Fruit fly (Drosophila melanogaster): Measurements from ENCODE around the gene CG33252.

DNA sequence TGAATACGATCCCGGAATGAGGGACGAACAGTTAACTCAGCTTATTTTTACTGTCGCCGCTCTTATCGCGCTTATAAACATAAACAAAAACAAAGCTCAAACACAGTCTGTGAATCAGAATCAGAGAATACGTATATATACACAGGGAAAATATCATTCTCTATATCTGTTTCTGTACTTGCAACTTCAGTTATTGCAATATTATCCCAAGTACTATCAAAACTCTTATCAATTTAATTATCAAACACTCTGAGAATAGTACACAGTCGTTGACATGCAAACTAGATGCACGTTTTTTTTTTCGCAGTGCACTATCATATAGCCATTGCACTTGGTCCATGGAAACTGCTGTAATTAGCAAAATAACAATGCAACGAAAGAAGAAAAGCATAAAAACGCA, 48.4 kb upstream of the CG33252 start:
- TF ChIP-seq rn (GFP tag; IDR thresholded peaks at IDR 0.05) = peak; percentile 65
- TF ChIP-seq CG14655 (GFP tag; optimal IDR thresholded peaks at IDR 0.05) = peak; percentile 87
- TF ChIP-seq CG13204 (GFP tag; optimal IDR thresholded peaks at IDR 0.05) = no peak
- peak; percentile 88 for TF ChIP-seq CG4496 (GFP tag; IDR thresholded peaks at IDR 0.05)
- TF ChIP-seq CG34367 (tag; optimal IDR thresholded peaks at IDR 0.05) = peak; percentile 84
- peak; percentile 91 for TF ChIP-seq EcR (GFP tag; optimal IDR thresholded peaks at IDR 0.05)
- TF ChIP-seq fd96Ca (GFP tag; IDR thresholded peaks at IDR 0.05) = peak; percentile 69; the same call in 2 of the 3 replicates
- peak; percentile 1 for TF ChIP-seq D1 (tag; optimal IDR thresholded peaks at IDR 0.05)
- peak; percentile 67 for TF ChIP-seq gl (tag; optimal IDR thresholded peaks at IDR 0.05)
- peak; percentile 70 for TF ChIP-seq CG12605 (GFP tag; IDR thresholded peaks at IDR 0.05)
- peak; percentile 86 for TF ChIP-seq CG17806 (tag; optimal IDR thresholded peaks at IDR 0.05)
- peak; percentile 86 for TF ChIP-seq CG15710 (tag; optimal IDR thresholded peaks at IDR 0.05)
- peak; percentile 78 for TF ChIP-seq Pif1A (GFP tag; optimal IDR thresholded peaks at IDR 0.05)
- peak; percentile 87 for TF ChIP-seq CG8159 (tag; optimal IDR thresholded peaks at IDR 0.05)

Measured in whole organism, pupa.